Worm (Caenorhabditis elegans): ENCODE data around the gene T05A7.12.

ce11 chrII:4698266-4698771 is 35.2 kb upstream of the T05A7.12 start, which contains the start of the genes rpn-5 and scc-1:
- TF ChIP-seq lin-11 (tag; optimal IDR thresholded peaks at IDR 0.05) (peak; percentile 53), nhr-237 (tag; optimal IDR thresholded peaks at IDR 0.05) (no peak), unc-62 (GFP tag; optimal IDR thresholded peaks at IDR 0.05) (no peak), ZK546.5 (tag; optimal IDR thresholded peaks at IDR 0.05) (peak; percentile 48), aly-2 (tag; optimal IDR thresholded peaks at IDR 0.05) (no peak), unc-55 (GFP tag; optimal IDR thresholded peaks at IDR 0.05) (peak; percentile 95), lsy-2 (tag; optimal IDR thresholded peaks at IDR 0.05) (peak; percentile 98 to 99), mbf-1 (tag; optimal IDR thresholded peaks at IDR 0.05) (no peak), lin-13 (GFP tag; optimal IDR thresholded peaks at IDR 0.05) (peak; percentile 79), ztf-4 (tag; optimal IDR thresholded peaks at IDR 0.05) (no peak), lin-39 (tag; optimal IDR thresholded peaks at IDR 0.05) (no peak), mab-5 (tag; optimal IDR thresholded peaks at IDR 0.05) (peak; percentile 55), sma-3 (GFP tag; optimal IDR thresholded peaks at IDR 0.05) (peak; percentile 56), nhr-25 (tag; optimal IDR thresholded peaks at IDR 0.05) (peak; percentile 67)

All from whole organism, L2 larva.